Fruit fly (Drosophila melanogaster) whole organism, embryonic: Measurements from ENCODE around the gene aop.

ENCODE experiments used
- ATbp ChIP-seq: fragments of 200-800 bp; sonication (Bioruptor generic); optimal IDR thresholded peaks from 2 replicates; lab custom pipeline; 2017; ENCODE audit warnings: missing biosample characterization, mild to moderate bottlenecking, missing genetic modification characterization, missing genetic modification reagents
- Asciz ChIP-seq: fragments of 200-800 bp; sonication (Bioruptor generic); optimal IDR thresholded peaks from 2 replicates; lab custom pipeline; 2017; ENCODE audit warnings: missing biosample characterization, mild to moderate bottlenecking, missing genetic modification characterization, missing genetic modification reagents
- CG10209 ChIP-seq: fragments of 200-800 bp; sonication (Bioruptor generic); optimal IDR thresholded peaks from 3 replicates; lab custom pipeline; 2017; ENCODE audit warnings: missing biosample characterization, mild to moderate bottlenecking, missing genetic modification characterization, missing genetic modification reagents
- CG10267 ChIP-seq: fragments of 200-800 bp; sonication (Bioruptor generic); optimal IDR thresholded peaks from 2 replicates; lab custom pipeline; 2018; ENCODE audit warnings: missing biosample characterization, mild to moderate bottlenecking, missing genetic modification characterization, moderate library complexity
- CG11093 ChIP-seq: fragments of 200-800 bp; sonication (Bioruptor generic); IDR thresholded peaks from 3 replicates; pipeline ENCODE4 v1.3.6; 2022; ENCODE audit warnings: missing biosample characterization, missing genetic modification characterization
- CG11696 ChIP-seq: fragments of 200-800 bp; sonication (Bioruptor generic); IDR thresholded peaks from 2 replicates; pipeline ENCODE4 v1.3.6; 2022; ENCODE audit warnings: missing biosample characterization, missing genetic modification characterization
- CG15011 ChIP-seq: fragments of 200-800 bp; sonication (Bioruptor generic); optimal IDR thresholded peaks from 3 replicates; lab custom pipeline; 2018; ENCODE audit warnings: missing biosample characterization, mild to moderate bottlenecking, missing genetic modification characterization
- CG15073 ChIP-seq: fragments of 200-800 bp; sonication (Bioruptor generic); optimal IDR thresholded peaks from 2 replicates; lab custom pipeline; 2016; ENCODE audit warnings: missing biosample characterization, missing genetic modification characterization
- CG1529 ChIP-seq: fragments of 200-800 bp; sonication (Bioruptor generic); optimal IDR thresholded peaks from 3 replicates; lab custom pipeline; 2018; ENCODE audit warnings: missing biosample characterization, missing genetic modification characterization
- CG15514 ChIP-seq: fragments of 200-800 bp; sonication (Bioruptor generic); optimal IDR thresholded peaks from 3 replicates; lab custom pipeline; 2017; ENCODE audit warnings: missing biosample characterization, missing genetic modification characterization, mild to moderate bottlenecking, moderate library complexity, missing genetic modification reagents
- CG15601 ChIP-seq: fragments of 200-800 bp; sonication (Bioruptor generic); optimal IDR thresholded peaks from 3 replicates; lab custom pipeline; 2019; ENCODE audit warnings: missing biosample characterization, mild to moderate bottlenecking, missing genetic modification characterization, moderate library complexity
- CG16779 ChIP-seq: fragments of 200-800 bp; sonication (Bioruptor generic); IDR thresholded peaks from 2 replicates; pipeline ENCODE4 v1.3.6; 2022; ENCODE audit warnings: missing biosample characterization, missing genetic modification characterization
- CG17186 ChIP-seq: fragments of 200-800 bp; sonication (Bioruptor generic); optimal IDR thresholded peaks from 3 replicates; lab custom pipeline; 2017; ENCODE audit warnings: missing biosample characterization, missing genetic modification reagents, missing genetic modification characterization
- CG2202 ChIP-seq: fragments of 200-800 bp; sonication (Bioruptor generic); optimal IDR thresholded peaks from 2 replicates; lab custom pipeline; 2018; ENCODE audit warnings: missing biosample characterization, mild to moderate bottlenecking, missing genetic modification characterization
- CG2678 ChIP-seq: fragments of 200-800 bp; sonication (Bioruptor generic); optimal IDR thresholded peaks from 3 replicates; lab custom pipeline; 2019; ENCODE audit warnings: missing biosample characterization, mild to moderate bottlenecking, missing genetic modification characterization, moderate library complexity
- CG32532 ChIP-seq: fragments of 200-800 bp; sonication (Bioruptor generic); IDR thresholded peaks from 2 replicates; pipeline ENCODE4 v1.3.6; 2022; ENCODE audit warnings: missing biosample characterization, missing genetic modification characterization
- CG4360 ChIP-seq: fragments of 200-800 bp; sonication (Bioruptor generic); IDR thresholded peaks from 2 replicates; pipeline ENCODE4 v1.3.6; 2022; ENCODE audit warnings: missing biosample characterization, missing genetic modification characterization
- CG4854 ChIP-seq: fragments of 200-800 bp; sonication (Bioruptor generic); optimal IDR thresholded peaks from 2 replicates; lab custom pipeline; 2016; ENCODE audit warnings: missing biosample characterization, missing genetic modification characterization, inconsistent platforms
- CG7745 ChIP-seq: fragments of 200-800 bp; sonication (Bioruptor generic); optimal IDR thresholded peaks from 2 replicates; lab custom pipeline; 2018; ENCODE audit warnings: missing biosample characterization, mild to moderate bottlenecking, missing genetic modification characterization, moderate library complexity
- Dp ChIP-seq: fragments of 200-800 bp; sonication (Bioruptor generic); optimal IDR thresholded peaks from 2 replicates; lab custom pipeline; 2018; ENCODE audit warnings: missing biosample characterization, mild to moderate bottlenecking, missing genetic modification characterization, moderate library complexity
- E2f2 ChIP-seq: fragments of 200-800 bp; sonication (Bioruptor generic); IDR thresholded peaks from 2 replicates; pipeline ENCODE4 v1.3.6; 2022; ENCODE audit warnings: missing biosample characterization, missing genetic modification characterization
- ERR ChIP-seq: fragments of 200-800 bp; sonication (Bioruptor generic); optimal IDR thresholded peaks from 2 replicates; lab custom pipeline; 2016; ENCODE audit warnings: missing biosample characterization, missing genetic modification characterization
- Hr51 ChIP-seq, 2 experiments: fragments of 200-800 bp; sonication (Bioruptor generic); optimal IDR thresholded peaks; 2 replicates in 1 of 2; 3 replicates in 1 of 2; lab custom pipeline; 2016 to 2018; ENCODE audit warnings: missing biosample characterization in 2 of 2, missing genetic modification characterization in 2 of 2, mild to moderate bottlenecking in 1 of 2, moderate library complexity in 1 of 2
- MTF-1 ChIP-seq: fragments of 200-800 bp; sonication (Bioruptor generic); optimal IDR thresholded peaks from 2 replicates; lab custom pipeline; 2018; ENCODE audit warnings: missing biosample characterization, mild to moderate bottlenecking, missing genetic modification characterization, borderline replicate concordance
- Meics ChIP-seq: fragments of 200-800 bp; sonication (Bioruptor generic); optimal IDR thresholded peaks from 2 replicates; lab custom pipeline; 2017; ENCODE audit warnings: missing biosample characterization, mild to moderate bottlenecking, missing genetic modification characterization
- NC2β ChIP-seq: fragments of 200-800 bp; sonication (Bioruptor generic); optimal IDR thresholded peaks from 2 replicates; lab custom pipeline; 2016; ENCODE audit warnings: missing biosample characterization, missing genetic modification characterization
- Oli ChIP-seq: fragments of 200-800 bp; sonication (Bioruptor generic); optimal IDR thresholded peaks from 2 replicates; lab custom pipeline; 2018; ENCODE audit warnings: missing biosample characterization, mild to moderate bottlenecking, missing genetic modification characterization, moderate library complexity
- Poxn ChIP-seq: fragments of 200-800 bp; sonication (Bioruptor generic); IDR thresholded peaks from 2 replicates; pipeline ENCODE4 v1.3.6; 2022; ENCODE audit warnings: missing biosample characterization, missing genetic modification characterization
- Rx ChIP-seq: fragments of 200-800 bp; sonication (Bioruptor generic); IDR thresholded peaks from 2 replicates; pipeline ENCODE4 v1.3.6; 2022; ENCODE audit warnings: missing biosample characterization, missing genetic modification characterization
- Scr ChIP-seq: fragments of 200-800 bp; sonication (Bioruptor generic); IDR thresholded peaks from 2 replicates; pipeline ENCODE4 v1.3.6; 2022; ENCODE audit warnings: missing biosample characterization, missing genetic modification characterization; ENCODE audit not compliant: partially characterized antibody
- Side ChIP-seq: fragments of 200-800 bp; sonication (Bioruptor generic); optimal IDR thresholded peaks from 2 replicates; lab custom pipeline; 2016; ENCODE audit warnings: missing biosample characterization, missing genetic modification characterization
- Sox100B ChIP-seq: fragments of 200-800 bp; sonication (Bioruptor generic); optimal IDR thresholded peaks from 3 replicates; lab custom pipeline; 2018; ENCODE audit warnings: missing biosample characterization, mild to moderate bottlenecking, missing genetic modification characterization
- Spps ChIP-seq: fragments of 200-800 bp; sonication (Bioruptor generic); optimal IDR thresholded peaks from 2 replicates; lab custom pipeline; 2018; ENCODE audit warnings: missing biosample characterization, mild to moderate bottlenecking, missing genetic modification characterization
- ac ChIP-seq: fragments of 200-800 bp; sonication (Bioruptor generic); optimal IDR thresholded peaks from 3 replicates; lab custom pipeline; 2017; ENCODE audit warnings: missing biosample characterization, mild to moderate bottlenecking, missing genetic modification characterization
- ara ChIP-seq: fragments of 200-800 bp; sonication (Bioruptor generic); IDR thresholded peaks from 2 replicates; pipeline ENCODE4 v1.3.6; 2022; ENCODE audit warnings: missing biosample characterization, missing genetic modification characterization
- bbx ChIP-seq: fragments of 200-800 bp; sonication (Bioruptor generic); IDR thresholded peaks from 2 replicates; pipeline ENCODE4 v1.3.6; 2022; ENCODE audit warnings: missing biosample characterization, missing genetic modification characterization; ENCODE audit not compliant: partially characterized antibody
- chm ChIP-seq: fragments of 200-800 bp; sonication (Bioruptor generic); IDR thresholded peaks from 2 replicates; pipeline ENCODE4 v1.3.6; 2022; ENCODE audit warnings: missing biosample characterization, missing genetic modification characterization
- corto ChIP-seq: fragments of 200-800 bp; sonication (Bioruptor generic); optimal IDR thresholded peaks from 2 replicates; lab custom pipeline; 2016; ENCODE audit warnings: missing biosample characterization, mild to moderate bottlenecking, missing genetic modification characterization, moderate library complexity
- dan ChIP-seq: fragments of 200-800 bp; sonication (Bioruptor generic); IDR thresholded peaks from 2 replicates; pipeline ENCODE4 v1.3.6; 2022; ENCODE audit warnings: missing biosample characterization, missing genetic modification characterization
- dimm ChIP-seq: fragments of 200-800 bp; sonication (Bioruptor generic); IDR thresholded peaks from 2 replicates; pipeline ENCODE4 v1.3.6; 2022; ENCODE audit warnings: missing biosample characterization, missing genetic modification characterization
- dmrt11E ChIP-seq: fragments of 200-800 bp; sonication (Bioruptor generic); optimal IDR thresholded peaks from 3 replicates; lab custom pipeline; 2018; ENCODE audit warnings: missing biosample characterization, mild to moderate bottlenecking, missing genetic modification characterization, moderate library complexity
- dmrt99B ChIP-seq: fragments of 200-800 bp; sonication (Bioruptor generic); optimal IDR thresholded peaks from 2 replicates; lab custom pipeline; 2018; ENCODE audit warnings: missing biosample characterization, mild to moderate bottlenecking, missing genetic modification characterization, moderate library complexity
- ftz-f1 ChIP-seq: fragments of 200-800 bp; sonication (Bioruptor generic); optimal IDR thresholded peaks from 2 replicates; lab custom pipeline; 2016; ENCODE audit warnings: missing biosample characterization, missing genetic modification characterization
- gce ChIP-seq: fragments of 200-800 bp; sonication (Bioruptor generic); IDR thresholded peaks from 3 replicates; pipeline ENCODE4 v1.3.6; 2022; ENCODE audit warnings: missing biosample characterization, missing genetic modification characterization
- h ChIP-seq: fragments of >200 bp; optimal IDR thresholded peaks from 2 replicates; lab custom pipeline; 2017
- lola ChIP-seq, 3 experiments: fragments of >200 bp in 2 of 3; fragments of 200-800 bp in 1 of 3; sonication (Bioruptor generic) in 1 of 3; optimal IDR thresholded peaks; 2 replicates each; lab custom pipeline; 2017 to 2019; ENCODE audit warnings: missing biosample characterization in 3 of 3, missing genetic modification characterization in 3 of 3, mild to moderate bottlenecking in 1 of 3, moderate library complexity in 1 of 3
- pita ChIP-seq: fragments of 200-800 bp; sonication (Bioruptor generic); optimal IDR thresholded peaks from 2 replicates; lab custom pipeline; 2017; ENCODE audit warnings: missing biosample characterization, mild to moderate bottlenecking, missing genetic modification characterization
- rib ChIP-seq: fragments of 200-800 bp; sonication (Bioruptor generic); IDR thresholded peaks from 2 replicates; pipeline ENCODE4 v1.3.6; 2022; ENCODE audit warnings: missing biosample characterization, missing genetic modification characterization
- trem ChIP-seq: fragments of 200-800 bp; optimal IDR thresholded peaks from 3 replicates; lab custom pipeline; 2019; ENCODE audit warnings: missing biosample characterization, mild to moderate bottlenecking, missing genetic modification characterization, moderate library complexity
- yki ChIP-seq: fragments of >200 bp; optimal IDR thresholded peaks from 3 replicates; lab custom pipeline; 2018

Gene aop

dm6 chr2L:2201107-2201561 is 22.6 kb upstream of the aop start (continued):
- peak; percentile 47 for TF ChIP-seq CG4854 (GFP tag; lab: Kevin White, UChicago)
- 0 out of 2 replicates have a peak, but pooled peaks have one; percentile 21 for TF ChIP-seq CG11696 (GFP tag; lab: Robert Waterston, UW)
- TF ChIP-seq CG2202 (tag; lab: Kevin White, UChicago) = peak; percentile 93
- peak; percentile 95 for TF ChIP-seq dmrt11E
- TF ChIP-seq trem = peak; percentile 89
- TF ChIP-seq bbx (GFP tag; lab: Robert Waterston, UW) = no peak
- TF ChIP-seq Dp = no peak
- peak; percentile 91 for TF ChIP-seq CG1529
- peak; percentile 73 for TF ChIP-seq NC2β (GFP tag; lab: Kevin White, UChicago)
- no peak for TF ChIP-seq Scr (GFP tag; lab: Robert Waterston, UW)
- peak; percentile 88 for TF ChIP-seq CG2678 (tag; lab: Kevin White, UChicago)
- TF ChIP-seq Spps (tag; lab: Kevin White, UChicago) = peak; percentile 91
- no peak for TF ChIP-seq rib (GFP tag; lab: Robert Waterston, UW)
- peak; percentile 37 for TF ChIP-seq MTF-1 (GFP tag; lab: Kevin White, UChicago)
- TF ChIP-seq Rx (GFP tag; lab: Robert Waterston, UW) = no peak
- no peak for TF ChIP-seq ftz-f1 (GFP tag; lab: Kevin White, UChicago)
- no peak for TF ChIP-seq pita (GFP tag; lab: Kevin White, UChicago)
- TF ChIP-seq CG15601 (tag; lab: Kevin White, UChicago) = peak; percentile 96
- TF ChIP-seq CG11093 (GFP tag; lab: Robert Waterston, UW) = peak; percentile 58; the same call in 1 of the 3 replicates
- TF ChIP-seq h (lab: Kevin White, UChicago) = no peak
- TF ChIP-seq ATbp = peak; percentile 91
- TF ChIP-seq lola (GFP tag; optimal IDR thresholded peaks at IDR 0.05; lab: Kevin White, UChicago) = peak in 1 of 3 experiments; percentile 97
- TF ChIP-seq CG10267 (tag; lab: Kevin White, UChicago) = peak; percentile 81
- TF ChIP-seq ara (GFP tag; lab: Robert Waterston, UW) = peak; percentile 88
- peak; percentile 22 for TF ChIP-seq CG15073 (GFP tag; lab: Kevin White, UChicago)
- peak; percentile 66 for TF ChIP-seq Side (GFP tag; lab: Kevin White, UChicago)
- no peak for TF ChIP-seq Poxn (GFP tag; lab: Robert Waterston, UW)
- peak; percentile 22 for TF ChIP-seq CG15514
- TF ChIP-seq E2f2 (GFP tag; lab: Robert Waterston, UW) = peak; percentile 40; the same call in 1 of the 2 replicates
- TF ChIP-seq CG17186 = peak; percentile 71
- TF ChIP-seq Oli (tag; lab: Kevin White, UChicago) = peak; percentile 88
- 0 out of 2 replicates have a peak, but pooled peaks have one; percentile 31 for TF ChIP-seq dimm (GFP tag; lab: Robert Waterston, UW)
- peak; percentile 42 for TF ChIP-seq corto (GFP tag; lab: Kevin White, UChicago)
- no peak for TF ChIP-seq yki (lab: Kevin White, UChicago)
- no peak for TF ChIP-seq CG16779
- TF ChIP-seq CG15011 (GFP tag; lab: Kevin White, UChicago) = peak; percentile 63
- peak; percentile 84 for TF ChIP-seq CG10209 (GFP tag; lab: Kevin White, UChicago)
- TF ChIP-seq Asciz (GFP tag; lab: Kevin White, UChicago) = peak; percentile 95
- no peak for TF ChIP-seq CG4360 (GFP tag; lab: Robert Waterston, UW)
- TF ChIP-seq chm (GFP tag; lab: Robert Waterston, UW) = peak; percentile 72
- peak; percentile 92 for TF ChIP-seq Sox100B (GFP tag; lab: Kevin White, UChicago)
- peak; percentile 44 to 68 for TF ChIP-seq Hr51 (GFP tag; optimal IDR thresholded peaks at IDR 0.05; lab: Kevin White, UChicago)
- peak; percentile 62; the same call in 2 of the 3 replicates for TF ChIP-seq gce
- peak; percentile 24 for TF ChIP-seq ERR (GFP tag; lab: Kevin White, UChicago)
- no peak for TF ChIP-seq CG32532 (GFP tag; lab: Robert Waterston, UW)
- peak; percentile 82 for TF ChIP-seq dmrt99B
- peak; percentile 65 for TF ChIP-seq ac (GFP tag; lab: Kevin White, UChicago)
- TF ChIP-seq Meics = peak; percentile 32
- peak; percentile 51 for TF ChIP-seq CG7745
- TF ChIP-seq dan (GFP tag; lab: Robert Waterston, UW) = no peak
